Worm (Caenorhabditis elegans) whole organism, mixed stage, embryonic: Measurements from ENCODE around the gene F28H6.4.

Source experiments
- ces-1 ChIP-seq: fragments of 150-350 bp; optimal IDR thresholded peaks from 2 replicates; lab custom pipeline; 2014; ENCODE audit warnings: missing biosample characterization, missing genetic modification reagents, missing genetic modification characterization
- cnd-1 ChIP-seq: fragments of 200-800 bp; sonication (Bioruptor generic); optimal IDR thresholded peaks from 2 replicates; lab custom pipeline; 2018; ENCODE audit warnings: mild to moderate bottlenecking, missing genetic modification characterization, missing compliant biosample characterization
- elt-1 ChIP-seq: sonication (generic microtip); optimal IDR thresholded peaks from 2 replicates; lab custom pipeline; 2017; ENCODE audit warnings: missing genetic modification characterization, mild to moderate bottlenecking, missing compliant biosample characterization, antibody characterized with exemption, moderate library complexity, borderline replicate concordance; ENCODE audit not compliant: insufficient read depth
- elt-3 ChIP-seq: fragments of 150-350 bp; optimal IDR thresholded peaks from 2 replicates; lab custom pipeline; 2014; ENCODE audit warnings: missing biosample characterization, missing genetic modification characterization
- hlh-1 ChIP-seq: fragments of 150-350 bp; optimal IDR thresholded peaks from 2 replicates; lab custom pipeline; 2014; ENCODE audit warnings: missing biosample characterization, missing genetic modification reagents, missing genetic modification characterization
- lin-13 ChIP-seq: fragments of 150-350 bp; optimal IDR thresholded peaks from 2 replicates; lab custom pipeline; 2014; ENCODE audit warnings: missing biosample characterization, missing genetic modification characterization
- lsy-2 ChIP-seq: fragments of 150-350 bp; optimal IDR thresholded peaks from 2 replicates; lab custom pipeline; 2014; ENCODE audit warnings: missing biosample characterization, missing genetic modification characterization
- mep-1 ChIP-seq: fragments of 150-350 bp; optimal IDR thresholded peaks from 2 replicates; lab custom pipeline; 2017; ENCODE audit warnings: missing biosample characterization, missing genetic modification reagents, missing genetic modification characterization, inconsistent platforms
- nhr-12 ChIP-seq: fragments of 150-350 bp; optimal IDR thresholded peaks from 2 replicates; lab custom pipeline; 2014; ENCODE audit warnings: missing biosample characterization, missing genetic modification characterization
- nhr-237 ChIP-seq: fragments of 150-350 bp; optimal IDR thresholded peaks from 2 replicates; lab custom pipeline; 2014; ENCODE audit warnings: missing biosample characterization, missing genetic modification characterization
- pha-4 ChIP-seq: fragments of 150-350 bp; optimal IDR thresholded peaks from 2 replicates; lab custom pipeline; 2018; ENCODE audit warnings: missing biosample characterization, missing genetic modification reagents, missing genetic modification characterization
- unc-62 ChIP-seq: fragments of 150-350 bp; optimal IDR thresholded peaks from 2 replicates; lab custom pipeline; 2014; ENCODE audit warnings: missing biosample characterization, missing genetic modification reagents, missing genetic modification characterization
- ztf-11 ChIP-seq: fragments of 150-350 bp; optimal IDR thresholded peaks from 2 replicates; lab custom pipeline; 2014; ENCODE audit warnings: missing biosample characterization, missing genetic modification characterization

DNA sequence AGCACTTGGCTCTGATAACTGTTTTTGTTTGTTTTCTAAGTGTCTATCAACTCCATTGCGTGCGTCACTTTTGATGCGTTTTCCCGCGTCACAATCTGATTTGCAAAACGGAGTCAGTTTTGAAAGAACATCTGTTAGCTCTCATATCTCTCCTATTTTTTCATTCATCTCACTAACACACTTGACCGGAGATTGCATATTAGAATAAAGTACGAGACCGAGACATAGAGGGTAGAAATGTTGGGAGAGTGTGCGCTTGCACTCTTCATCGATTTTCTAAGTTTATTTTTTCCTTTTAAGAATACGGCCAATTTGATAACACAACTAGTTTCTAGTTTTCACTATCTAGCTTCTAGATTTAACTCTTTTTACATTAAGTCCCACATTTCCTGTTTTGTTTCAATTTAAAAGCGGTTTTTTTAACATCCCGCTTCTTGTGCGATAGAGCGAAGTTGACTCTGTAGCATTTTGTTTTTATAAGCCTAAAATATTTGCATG is 13.7 kb downstream of the F28H6.4 start:
- no peak for TF ChIP-seq hlh-1
- TF ChIP-seq pha-4: no peak
- no peak for TF ChIP-seq nhr-237 (tag; lab: Kevin White, UChicago)
- no peak for TF ChIP-seq ztf-11
- TF ChIP-seq nhr-12 (tag; lab: Kevin White, UChicago): no peak
- TF ChIP-seq mep-1 (tag; lab: Kevin White, UChicago): no peak
- no peak for TF ChIP-seq lsy-2 (tag; lab: Kevin White, UChicago)
- no peak for TF ChIP-seq cnd-1 (tag; lab: Kevin White, UChicago)
- no peak for TF ChIP-seq unc-62
- no peak for TF ChIP-seq elt-3 (tag; lab: Kevin White, UChicago)
- TF ChIP-seq lin-13 (tag; lab: Kevin White, UChicago): no peak
- TF ChIP-seq elt-1 (tag; lab: Kevin White, UChicago): no peak
- TF ChIP-seq ces-1 (GFP tag; lab: Kevin White, UChicago): peak; percentile 71
